Worm (Caenorhabditis elegans) whole organism, midembryonic: Measurements from ENCODE around the gene ddr-2.

Experiments used
- T22C8.4 ChIP-seq: fragments of 200-800 bp; sonication (Bioruptor generic); IDR thresholded peaks from 2 replicates; pipeline ENCODE4 v1.3.6; 2022; ENCODE audit warnings: missing genetic modification characterization, missing compliant biosample characterization
- flt-1 ChIP-seq: fragments of 200-800 bp; sonication (Bioruptor generic); IDR thresholded peaks from 2 replicates; pipeline ENCODE4 v1.3.6; 2022; ENCODE audit warnings: missing genetic modification characterization, missing compliant biosample characterization
- klf-2 ChIP-seq: fragments of 200-800 bp; sonication (Bioruptor generic); conservative IDR thresholded peaks from 2 replicates; pipeline ENCODE4 v1.3.6; 2022; ENCODE audit warnings: missing genetic modification reagents, missing genetic modification characterization, missing compliant biosample characterization
- med-1 ChIP-seq: sonication (generic microtip); optimal IDR thresholded peaks from 2 replicates; lab custom pipeline; 2017; ENCODE audit warnings: missing genetic modification characterization, mild to moderate bottlenecking, missing compliant biosample characterization, antibody characterized with exemption, missing genetic modification reagents; ENCODE audit not compliant: insufficient read depth
- ztf-23 ChIP-seq: fragments of 200-800 bp; sonication (Bioruptor generic); IDR thresholded peaks from 2 replicates; pipeline ENCODE4 v1.3.6; 2022; ENCODE audit warnings: missing genetic modification reagents, missing genetic modification characterization, missing compliant biosample characterization
- ztf-29 ChIP-seq: fragments of 200-800 bp; sonication (Bioruptor generic); IDR thresholded peaks from 2 replicates; pipeline ENCODE4 v1.3.6; 2022; ENCODE audit warnings: missing genetic modification reagents, missing genetic modification characterization, missing compliant biosample characterization

DNA sequence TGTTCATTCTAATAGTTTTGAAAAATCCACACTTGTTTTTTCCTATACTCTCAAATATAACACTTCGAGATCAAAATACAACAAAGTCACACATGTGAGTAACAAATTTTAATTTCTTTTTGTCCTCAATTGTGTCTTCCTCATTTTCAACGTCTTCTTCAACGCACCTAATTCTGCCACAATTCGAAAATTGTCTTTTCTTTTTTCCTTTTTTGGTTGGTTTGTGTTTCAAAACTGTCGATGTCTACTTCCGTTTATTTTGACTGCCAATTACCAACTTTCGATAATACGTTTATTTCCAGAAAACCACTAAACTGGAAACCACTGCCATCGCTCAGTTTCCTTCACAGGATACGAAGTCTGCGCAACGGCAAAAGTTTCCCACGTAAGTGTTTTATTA is 17.7 kb downstream of the ddr-2 start, which contains the start of gene F11D5.1:
- TF ChIP-seq med-1 (GFP tag; lab: Kevin White, UChicago): no peak
- no peak for TF ChIP-seq ztf-23 (GFP tag; lab: Robert Waterston, UW)
- no peak for TF ChIP-seq flt-1 (GFP tag; lab: Robert Waterston, UW)
- no peak for TF ChIP-seq ztf-29 (GFP tag; lab: Robert Waterston, UW)
- TF ChIP-seq klf-2 (GFP tag; lab: Robert Waterston, UW): no peak
- no peak for TF ChIP-seq T22C8.4 (GFP tag; lab: Robert Waterston, UW)
